Worm (Caenorhabditis elegans): ENCODE data around the gene ccpp-6.

Gene ccpp-6

DNA sequence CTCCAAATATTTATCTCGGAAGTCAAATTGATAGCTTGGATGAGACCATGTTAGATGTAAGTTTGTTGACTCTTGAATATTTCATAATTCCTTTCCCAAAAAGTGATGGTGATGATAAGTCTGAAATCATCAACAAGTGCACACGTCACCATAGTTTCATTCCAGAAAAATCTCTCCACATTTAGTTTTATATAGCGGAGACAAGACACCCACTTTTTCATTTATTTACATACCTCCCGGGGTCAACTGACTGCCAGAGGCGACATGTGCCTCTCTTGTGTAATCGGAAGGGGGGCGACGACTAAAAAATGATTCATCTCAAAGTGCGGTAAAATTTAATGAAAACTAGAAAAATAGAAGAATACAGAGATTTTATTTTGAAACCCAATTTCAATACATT, 48.8 kb downstream of the ccpp-6 start:
- no peak for TF ChIP-seq syd-9 (tag; optimal IDR thresholded peaks at IDR 0.05)
- TF ChIP-seq hlh-30 (tag; optimal IDR thresholded peaks at IDR 0.05; ENCODE audit: insufficient read depth), result peak; percentile 0

DNA sequence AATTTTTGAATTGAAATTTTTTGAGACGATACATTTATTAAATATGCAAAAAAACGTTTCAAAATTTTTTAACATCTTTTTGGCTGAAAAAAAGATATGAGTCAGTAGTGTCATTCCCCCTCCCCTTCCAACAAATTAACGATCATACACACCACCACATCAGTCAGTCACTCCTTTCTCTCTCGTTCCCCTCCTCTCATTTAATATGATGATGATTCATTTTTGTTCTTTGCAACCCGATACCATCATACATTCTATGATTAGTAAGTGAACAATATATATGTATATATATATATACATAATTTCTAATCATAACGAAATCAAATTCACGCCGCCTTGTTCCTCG, 49.6 kb downstream of the ccpp-6 start:
- TF ChIP-seq fax-1 (tag; optimal IDR thresholded peaks at IDR 0.05) (no peak), ceh-22 (tag; optimal IDR thresholded peaks at IDR 0.05) (no peak), ama-1 (optimal IDR thresholded peaks at IDR 0.05) (no peak), hlh-8 (tag; optimal IDR thresholded peaks at IDR 0.05) (no peak), ceh-24 (tag; optimal IDR thresholded peaks at IDR 0.05) (no peak), elt-2 (tag; optimal IDR thresholded peaks at IDR 0.05) (no peak), nfya-1 (tag; optimal IDR thresholded peaks at IDR 0.05) (no peak), pat-9 (tag; optimal IDR thresholded peaks at IDR 0.05) (no peak), T23F11.4 (GFP tag; optimal IDR thresholded peaks at IDR 0.05) (no peak), che-1 (tag; optimal IDR thresholded peaks at IDR 0.05) (no peak), fkh-10 (GFP tag; optimal IDR thresholded peaks at IDR 0.05) (no peak), pha-4 (tag; optimal IDR thresholded peaks at IDR 0.05) (no peak), hlh-30 (tag; optimal IDR thresholded peaks at IDR 0.05; ENCODE audit: insufficient read depth) (no peak), tbx-7 (tag; optimal IDR thresholded peaks at IDR 0.05) (no peak)

DNA sequence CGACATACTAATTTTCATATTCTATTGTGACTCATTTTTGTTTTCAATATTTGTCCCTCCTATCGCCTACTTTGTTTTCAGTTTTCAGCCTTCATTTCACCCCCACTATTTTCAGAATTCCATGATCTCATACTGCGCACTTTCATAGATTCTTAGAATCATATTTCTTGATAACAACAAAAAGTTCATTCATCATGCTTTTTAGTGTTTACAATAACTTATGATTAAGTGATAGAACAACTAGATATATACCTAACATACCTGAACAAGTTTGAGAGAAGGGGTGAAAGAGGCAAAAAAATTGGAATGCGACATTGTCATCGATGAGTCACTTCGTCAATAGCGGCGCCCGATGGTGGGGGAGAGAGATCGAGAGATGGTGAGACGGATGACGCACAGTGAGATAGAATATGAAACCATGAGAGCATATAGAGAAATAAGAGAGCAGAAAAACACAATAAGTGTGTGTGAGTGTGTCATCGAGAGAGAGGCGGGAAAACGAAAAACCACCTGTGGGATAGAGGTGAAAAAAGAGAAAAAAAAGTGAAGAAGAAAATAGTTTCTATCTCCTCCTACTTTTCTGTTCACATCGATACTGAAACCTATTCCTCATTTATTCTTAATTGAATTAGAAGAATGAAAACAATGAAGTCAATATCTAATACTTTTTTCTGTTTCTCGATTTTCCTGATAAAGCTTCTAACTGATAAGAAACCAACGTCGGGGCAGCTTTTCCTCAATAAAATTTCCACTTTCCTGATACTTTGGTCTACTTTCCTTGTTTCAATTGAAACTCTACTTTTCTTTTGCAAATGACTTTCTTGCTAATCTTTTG, 50.2 kb downstream of the ccpp-6 start:
- peak; percentile 64 for TF ChIP-seq elt-2 (tag; optimal IDR thresholded peaks at IDR 0.05)
- TF ChIP-seq unc-42 (tag; optimal IDR thresholded peaks at IDR 0.05), result peak; percentile 52
- peak; percentile 54 for TF ChIP-seq nfya-1 (tag; optimal IDR thresholded peaks at IDR 0.05)
- peak; percentile 62 for TF ChIP-seq ceh-31 (tag; optimal IDR thresholded peaks at IDR 0.05)
- peak; percentile 15 for TF ChIP-seq ama-1 (optimal IDR thresholded peaks at IDR 0.05)
- peak; percentile 28 for TF ChIP-seq F13H6.1 (tag; optimal IDR thresholded peaks at IDR 0.05)
- TF ChIP-seq che-1 (tag; optimal IDR thresholded peaks at IDR 0.05), result no peak
- TF ChIP-seq ttx-3 (tag; optimal IDR thresholded peaks at IDR 0.05), result no peak
- TF ChIP-seq unc-55 (GFP tag; optimal IDR thresholded peaks at IDR 0.05), result peak; percentile 35
- peak; percentile 30 for TF ChIP-seq pqm-1 (tag; optimal IDR thresholded peaks at IDR 0.05)
- TF ChIP-seq tbx-2 (tag; optimal IDR thresholded peaks at IDR 0.05), result peak; percentile 56
- no peak for TF ChIP-seq ref-2 (tag; optimal IDR thresholded peaks at IDR 0.05)
- TF ChIP-seq ceh-34 (tag; optimal IDR thresholded peaks at IDR 0.05), result peak; percentile 33
- TF ChIP-seq ceh-18 (tag; optimal IDR thresholded peaks at IDR 0.05), result peak; percentile 71
- TF ChIP-seq T23F11.4 (GFP tag; optimal IDR thresholded peaks at IDR 0.05), result no peak
- TF ChIP-seq nhr-11 (tag; optimal IDR thresholded peaks at IDR 0.05), result no peak

DNA sequence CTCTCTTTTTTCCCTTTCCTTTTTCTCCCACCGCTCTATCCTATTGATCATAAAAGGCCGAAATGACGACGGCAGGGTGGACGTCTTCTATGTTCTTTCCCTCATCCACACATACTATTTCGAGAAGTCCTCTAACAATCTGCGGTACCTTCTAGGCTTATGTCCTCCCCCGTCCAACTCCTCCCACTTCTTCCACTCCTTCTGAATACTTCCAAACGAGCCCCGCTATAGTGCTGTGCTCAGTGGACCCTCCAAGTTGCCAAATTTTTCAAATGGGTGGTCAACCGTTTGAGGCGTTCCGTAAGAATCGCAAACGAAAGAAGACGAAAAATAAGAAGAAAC, 51.1 kb downstream of the ccpp-6 start:
- TF ChIP-seq ceh-2 (tag; optimal IDR thresholded peaks at IDR 0.05) (no peak), ttx-3 (tag; optimal IDR thresholded peaks at IDR 0.05) (no peak), nfya-1 (tag; optimal IDR thresholded peaks at IDR 0.05) (peak; percentile 66), ceh-48 (tag; optimal IDR thresholded peaks at IDR 0.05) (peak; percentile 74), ref-2 (tag; optimal IDR thresholded peaks at IDR 0.05) (peak; percentile 11), unc-55 (GFP tag; optimal IDR thresholded peaks at IDR 0.05) (peak; percentile 42), sdc-2 (tag; optimal IDR thresholded peaks at IDR 0.05) (peak; percentile 11), hlh-6 (tag; optimal IDR thresholded peaks at IDR 0.05) (peak; percentile 57), ets-4 (tag; optimal IDR thresholded peaks at IDR 0.05) (no peak), F13H6.1 (tag; optimal IDR thresholded peaks at IDR 0.05) (peak; percentile 16), ceh-31 (tag; optimal IDR thresholded peaks at IDR 0.05) (peak; percentile 76), nhr-11 (tag; optimal IDR thresholded peaks at IDR 0.05) (no peak), tbx-2 (tag; optimal IDR thresholded peaks at IDR 0.05) (peak; percentile 40), ceh-14 (tag; optimal IDR thresholded peaks at IDR 0.05) (peak; percentile 24), C08G9.2 (tag; optimal IDR thresholded peaks at IDR 0.05) (peak; percentile 9), unc-42 (tag; optimal IDR thresholded peaks at IDR 0.05) (peak; percentile 58), ceh-34 (tag; optimal IDR thresholded peaks at IDR 0.05) (no peak), sox-2 (GFP tag; IDR thresholded peaks at IDR 0.05) (no peak)

Measured in whole organism, late embryonic.